Worm (Caenorhabditis elegans): ENCODE data around the gene F54F2.14.

DNA sequence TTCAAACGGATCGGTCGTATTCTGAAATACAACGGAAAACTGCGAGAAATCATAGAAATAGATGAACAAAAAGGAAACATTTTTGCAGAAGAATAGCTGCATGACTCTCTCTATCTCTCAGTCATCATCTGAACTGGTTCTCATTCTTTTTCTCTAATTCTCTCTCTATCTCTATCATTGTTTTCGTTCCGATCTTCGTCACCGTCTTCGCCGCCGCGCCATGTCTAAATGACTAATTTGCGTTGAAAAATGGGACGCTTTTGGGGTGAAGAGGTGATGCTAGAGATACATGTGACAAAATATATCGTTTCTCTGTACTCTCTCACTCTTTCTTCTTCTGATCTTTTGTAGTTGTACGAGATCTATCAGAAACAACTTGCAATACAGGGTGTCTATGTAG lies 10.9 kb upstream of the F54F2.14 start:
- TF ChIP-seq cog-1 (tag; optimal IDR thresholded peaks at IDR 0.05) (no peak), ztf-29 (GFP tag; IDR thresholded peaks at IDR 0.05) (no peak), med-1 (GFP tag; optimal IDR thresholded peaks at IDR 0.05; ENCODE audit: insufficient read depth) (no peak), ztf-23 (GFP tag; IDR thresholded peaks at IDR 0.05) (no peak), klf-2 (GFP tag; conservative IDR thresholded peaks at IDR 0.05) (no peak), flt-1 (GFP tag; IDR thresholded peaks at IDR 0.05) (no peak), ref-1 (GFP tag; conservative IDR thresholded peaks at IDR 0.05) (no peak), T22C8.4 (GFP tag; IDR thresholded peaks at IDR 0.05) (no peak), tab-1 (GFP tag; IDR thresholded peaks at IDR 0.05) (no peak)
